Worm (Caenorhabditis elegans): ENCODE results near the gene usip-1.

The usip-1 gene

ce11 chrV:12179338-12179737 lies 4.7 kb downstream of the usip-1 start, which contains the start of gene clec-224:
Gene clec-224 (minus strand): TSS chrV:12179438.
- TF ChIP-seq ceh-19 (GFP tag; optimal IDR thresholded peaks at IDR 0.05) (no peak), nhr-11 (tag; optimal IDR thresholded peaks at IDR 0.05) (no peak), odd-2 (tag; optimal IDR thresholded peaks at IDR 0.05) (no peak), pha-2 (tag; optimal IDR thresholded peaks at IDR 0.05) (no peak), pros-1 (tag; optimal IDR thresholded peaks at IDR 0.05) (no peak), ceh-45 (GFP tag; IDR thresholded peaks at IDR 0.05) (no peak), pqm-1 (tag; optimal IDR thresholded peaks at IDR 0.05) (no peak), ceh-2 (tag; optimal IDR thresholded peaks at IDR 0.05) (no peak), ets-4 (tag; optimal IDR thresholded peaks at IDR 0.05) (no peak)

- TF ChIP-seq fkh-10 (GFP tag; optimal IDR thresholded peaks at IDR 0.05) (no peak), unc-42 (tag; optimal IDR thresholded peaks at IDR 0.05) (no peak), C08G9.2 (tag; optimal IDR thresholded peaks at IDR 0.05) (no peak), madf-2 (tag; optimal IDR thresholded peaks at IDR 0.05) (no peak), pha-2 (tag; optimal IDR thresholded peaks at IDR 0.05) (no peak), nhr-232 (tag; optimal IDR thresholded peaks at IDR 0.05) (no peak), hlh-30 (tag; optimal IDR thresholded peaks at IDR 0.05; ENCODE audit: insufficient read depth) (no peak), dmd-4 (tag; optimal IDR thresholded peaks at IDR 0.05; ENCODE audit: borderline replicate concordance) (no peak), unc-3 (GFP tag; conservative IDR thresholded peaks at IDR 0.05) (no peak), unc-3 (tag; optimal IDR thresholded peaks at IDR 0.05) (no peak), sox-2 (GFP tag; IDR thresholded peaks at IDR 0.05) (no peak), C38D4.7 (GFP tag; optimal IDR thresholded peaks at IDR 0.05) (no peak), T23F11.4 (GFP tag; optimal IDR thresholded peaks at IDR 0.05) (no peak)
Observed at ce11 chrV:12170114-12170513, 13.9 kb downstream of the usip-1 start, which contains the start of gene ZK863.1. Gene ZK863.1 (minus strand): TSS chrV:12170214.

ce11 chrV:12167653-12168052 lies 16.3 kb downstream of the usip-1 start, which contains the start of gene col-37:
Gene col-37 (minus strand): TSS chrV:12167753.
- TF ChIP-seq fkh-10 (GFP tag; optimal IDR thresholded peaks at IDR 0.05): no peak
- no peak for TF ChIP-seq C38D4.7 (GFP tag; optimal IDR thresholded peaks at IDR 0.05)
- TF ChIP-seq fkh-6 (tag; optimal IDR thresholded peaks at IDR 0.05): no peak
- no peak for TF ChIP-seq tbx-2 (tag; optimal IDR thresholded peaks at IDR 0.05)
- TF ChIP-seq nfya-1 (tag; optimal IDR thresholded peaks at IDR 0.05): no peak
- TF ChIP-seq ceh-14 (tag; optimal IDR thresholded peaks at IDR 0.05): no peak
- no peak for TF ChIP-seq hlh-8 (tag; optimal IDR thresholded peaks at IDR 0.05)
- TF ChIP-seq ceh-22 (tag; optimal IDR thresholded peaks at IDR 0.05): no peak
- TF ChIP-seq ceh-2 (tag; optimal IDR thresholded peaks at IDR 0.05): no peak
- no peak for TF ChIP-seq Y22D7AL.16 (tag; optimal IDR thresholded peaks at IDR 0.05)
- no peak for TF ChIP-seq pros-1 (tag; optimal IDR thresholded peaks at IDR 0.05)
- TF ChIP-seq ahr-1 (tag; optimal IDR thresholded peaks at IDR 0.05): no peak
- no peak for TF ChIP-seq che-1 (tag; optimal IDR thresholded peaks at IDR 0.05)
- TF ChIP-seq ceh-48 (tag; optimal IDR thresholded peaks at IDR 0.05): no peak
- no peak for TF ChIP-seq elt-4 (tag; optimal IDR thresholded peaks at IDR 0.05)
- no peak for TF ChIP-seq ceh-19 (GFP tag; optimal IDR thresholded peaks at IDR 0.05)

ce11 chrV:12167031-12167430 lies 17.0 kb downstream of the usip-1 start:
- TF ChIP-seq sdc-2 (tag; optimal IDR thresholded peaks at IDR 0.05): no peak
- TF ChIP-seq mec-3 (tag; optimal IDR thresholded peaks at IDR 0.05; ENCODE audit: borderline replicate concordance): peak; percentile 33
- TF ChIP-seq ceh-34 (tag; optimal IDR thresholded peaks at IDR 0.05): no peak
- peak; percentile 9 for TF ChIP-seq dmd-4 (tag; optimal IDR thresholded peaks at IDR 0.05; ENCODE audit: borderline replicate concordance)
- TF ChIP-seq elt-4 (tag; optimal IDR thresholded peaks at IDR 0.05): peak; percentile 18
- TF ChIP-seq nhr-11 (tag; optimal IDR thresholded peaks at IDR 0.05): no peak
- TF ChIP-seq hlh-6 (tag; optimal IDR thresholded peaks at IDR 0.05): no peak
- TF ChIP-seq K02D7.2 (tag; optimal IDR thresholded peaks at IDR 0.05): no peak
- TF ChIP-seq C08G9.2 (tag; optimal IDR thresholded peaks at IDR 0.05): peak; percentile 32
